Worm (Caenorhabditis elegans) whole organism, early embryonic: Measurements from ENCODE around the gene F32D1.8.

Source experiments
- F13C5.2 ChIP-seq: sonication (generic microtip); optimal IDR thresholded peaks from 2 replicates; lab custom pipeline; 2017; ENCODE audit warnings: mild to moderate bottlenecking, missing genetic modification characterization, inconsistent platforms, missing compliant biosample characterization
- ama-1 ChIP-seq: fragments of 150-350 bp; optimal IDR thresholded peaks from 2 replicates; lab custom pipeline; 2014

- TF ChIP-seq ama-1 (lab: Kevin White, UChicago) (no peak), F13C5.2 (no peak)
Observed at ce11 chrV:4386173-4386572, 8.7 kb upstream of the F32D1.8 start, which contains the start of gene F13A2.10.
